Fruit fly (Drosophila melanogaster) whole organism, embryonic: ENCODE results near the gene CG6415.

Experiments used
- Ada2b ChIP-seq: fragments of 200-800 bp; sonication (Bioruptor generic); IDR thresholded peaks from 2 replicates; pipeline ENCODE4 v1.3.6; 2022; ENCODE audit warnings: missing biosample characterization, missing genetic modification characterization
- Aef1 ChIP-seq: fragments of 200-800 bp; sonication (Bioruptor generic); IDR thresholded peaks from 3 replicates; pipeline ENCODE4 v1.3.6; 2022; ENCODE audit warnings: missing biosample characterization, missing genetic modification characterization
- Antp ChIP-seq: fragments of 200-800 bp; sonication (Bioruptor generic); optimal IDR thresholded peaks from 3 replicates; lab custom pipeline; 2016; ENCODE audit warnings: missing biosample characterization, missing genetic modification characterization
- Awh ChIP-seq: fragments of 200-800 bp; sonication (Bioruptor generic); IDR thresholded peaks from 2 replicates; pipeline ENCODE4, ENCODE4 v1.3.6; 2022; ENCODE audit warnings: missing biosample characterization, missing genetic modification characterization
- B-H2 ChIP-seq: fragments of 200-800 bp; sonication (Bioruptor generic); optimal IDR thresholded peaks from 2 replicates; lab custom pipeline; 2018; ENCODE audit warnings: missing biosample characterization, mild to moderate bottlenecking, missing genetic modification characterization
- CG10462 ChIP-seq: fragments of 200-800 bp; sonication (Bioruptor generic); optimal IDR thresholded peaks from 2 replicates; lab custom pipeline; 2016; ENCODE audit warnings: missing biosample characterization, missing genetic modification characterization
- CG11456 ChIP-seq: fragments of 200-800 bp; sonication (Bioruptor generic); IDR thresholded peaks from 3 replicates; pipeline ENCODE4 v1.3.6; 2022; ENCODE audit warnings: missing biosample characterization, missing genetic modification characterization
- CG15514 ChIP-seq: fragments of 200-800 bp; sonication (Bioruptor generic); optimal IDR thresholded peaks from 3 replicates; lab custom pipeline; 2017; ENCODE audit warnings: missing biosample characterization, missing genetic modification characterization, mild to moderate bottlenecking, moderate library complexity, missing genetic modification reagents
- CG1647 ChIP-seq: fragments of 200-800 bp; sonication (Bioruptor generic); optimal IDR thresholded peaks from 3 replicates; lab custom pipeline; 2016; ENCODE audit warnings: missing biosample characterization, missing genetic modification characterization
- CG17359 ChIP-seq: fragments of 200-800 bp; sonication (Bioruptor generic); optimal IDR thresholded peaks from 3 replicates; lab custom pipeline; 2018; ENCODE audit warnings: missing biosample characterization, mild to moderate bottlenecking, missing genetic modification characterization, moderate library complexity
- CG2129 ChIP-seq: fragments of 200-800 bp; sonication (Bioruptor generic); IDR thresholded peaks from 2 replicates; pipeline ENCODE4 v1.3.6; 2022; ENCODE audit warnings: missing biosample characterization, missing genetic modification characterization; ENCODE audit not compliant: partially characterized antibody
- CG2875 ChIP-seq: fragments of 200-800 bp; sonication (Bioruptor generic); optimal IDR thresholded peaks from 2 replicates; lab custom pipeline; 2017; ENCODE audit warnings: missing biosample characterization, mild to moderate bottlenecking, missing genetic modification characterization, missing genetic modification reagents
- CG30403 ChIP-seq: fragments of 200-800 bp; sonication (Bioruptor generic); optimal IDR thresholded peaks from 3 replicates; lab custom pipeline; 2016; ENCODE audit warnings: missing biosample characterization, missing genetic modification characterization
- CG3838 ChIP-seq: fragments of 200-800 bp; sonication (Bioruptor generic); optimal IDR thresholded peaks from 3 replicates; lab custom pipeline; 2016; ENCODE audit warnings: missing biosample characterization, missing genetic modification characterization
- CG4404 ChIP-seq: fragments of 200-800 bp; sonication (Bioruptor generic); IDR thresholded peaks from 2 replicates; pipeline ENCODE4 v1.3.6; 2022; ENCODE audit warnings: missing biosample characterization, missing genetic modification characterization
- CG4707 ChIP-seq: fragments of 200-800 bp; sonication (Bioruptor generic); optimal IDR thresholded peaks from 2 replicates; lab custom pipeline; 2018; ENCODE audit warnings: missing biosample characterization, mild to moderate bottlenecking, missing genetic modification characterization, moderate library complexity
- CG5953 ChIP-seq: fragments of 200-800 bp; sonication (Bioruptor generic); IDR thresholded peaks from 2 replicates; pipeline ENCODE4 v1.3.6; 2022; ENCODE audit warnings: missing biosample characterization, missing genetic modification characterization
- CG6272 ChIP-seq: fragments of 200-800 bp; sonication (Bioruptor generic); IDR thresholded peaks from 2 replicates; pipeline ENCODE4 v1.3.6; 2022; ENCODE audit warnings: missing biosample characterization, missing genetic modification characterization
- CG9727 ChIP-seq: fragments of 200-800 bp; sonication (Bioruptor generic); optimal IDR thresholded peaks from 3 replicates; lab custom pipeline; 2017; ENCODE audit warnings: missing biosample characterization, mild to moderate bottlenecking, missing genetic modification characterization
- Dbx ChIP-seq: fragments of 200-800 bp; sonication (Bioruptor generic); IDR thresholded peaks from 3 replicates; pipeline ENCODE4 v1.3.6; 2022; ENCODE audit warnings: missing biosample characterization, missing genetic modification characterization
- Deaf1 ChIP-seq: fragments of 200-800 bp; optimal IDR thresholded peaks from 3 replicates; lab custom pipeline; 2019; ENCODE audit warnings: missing biosample characterization, mild to moderate bottlenecking, missing genetic modification characterization, moderate library complexity
- HLH54F ChIP-seq: fragments of 200-800 bp; sonication (Bioruptor generic); optimal IDR thresholded peaks from 3 replicates; lab custom pipeline; 2016; ENCODE audit warnings: missing biosample characterization, missing genetic modification characterization
- HLHmδ ChIP-seq: fragments of 200-800 bp; sonication (Bioruptor generic); optimal IDR thresholded peaks from 2 replicates; lab custom pipeline; 2018; ENCODE audit warnings: missing biosample characterization, mild to moderate bottlenecking, missing genetic modification characterization, moderate library complexity
- Hr51 ChIP-seq, 2 experiments: fragments of 200-800 bp; sonication (Bioruptor generic); optimal IDR thresholded peaks; 2 replicates in 1 of 2; 3 replicates in 1 of 2; lab custom pipeline; 2016 to 2018; ENCODE audit warnings: missing biosample characterization in 2 of 2, missing genetic modification characterization in 2 of 2, mild to moderate bottlenecking in 1 of 2, moderate library complexity in 1 of 2
- Mes4 ChIP-seq: fragments of 200-800 bp; sonication (Bioruptor generic); optimal IDR thresholded peaks from 2 replicates; lab custom pipeline; 2016; ENCODE audit warnings: missing biosample characterization, missing genetic modification characterization
- Myb ChIP-seq: fragments of 200-800 bp; sonication (Bioruptor generic); optimal IDR thresholded peaks from 2 replicates; lab custom pipeline; 2016; ENCODE audit warnings: missing biosample characterization, missing genetic modification characterization
- NfI ChIP-seq: fragments of 200-800 bp; sonication (Bioruptor generic); optimal IDR thresholded peaks from 3 replicates; lab custom pipeline; 2018; ENCODE audit warnings: missing biosample characterization, mild to moderate bottlenecking, missing genetic modification characterization, moderate library complexity
- Optix ChIP-seq: fragments of 200-800 bp; sonication (Bioruptor generic); IDR thresholded peaks from 3 replicates; pipeline ENCODE4 v1.3.6; 2022; ENCODE audit warnings: missing biosample characterization, missing genetic modification characterization
- al ChIP-seq: fragments of 200-800 bp; sonication (Bioruptor generic); IDR thresholded peaks from 2 replicates; pipeline ENCODE4 v1.3.6; 2022; ENCODE audit warnings: missing biosample characterization, missing genetic modification characterization
- ap ChIP-seq: fragments of 200-800 bp; sonication (Bioruptor generic); IDR thresholded peaks from 2 replicates; pipeline ENCODE4 v1.3.6; 2022; ENCODE audit warnings: missing biosample characterization, missing genetic modification characterization
- ara ChIP-seq: fragments of 200-800 bp; sonication (Bioruptor generic); IDR thresholded peaks from 2 replicates; pipeline ENCODE4 v1.3.6; 2022; ENCODE audit warnings: missing biosample characterization, missing genetic modification characterization
- bowl ChIP-seq: fragments of 200-800 bp; sonication (Bioruptor generic); IDR thresholded peaks from 2 replicates; pipeline ENCODE4 v1.3.6; 2022; ENCODE audit warnings: missing biosample characterization, missing genetic modification characterization
- cg ChIP-seq: fragments of 200-800 bp; sonication (Bioruptor generic); optimal IDR thresholded peaks from 3 replicates; lab custom pipeline; 2019; ENCODE audit warnings: missing biosample characterization, mild to moderate bottlenecking, missing genetic modification characterization, moderate library complexity
- ci ChIP-seq: fragments of 200-800 bp; sonication (Bioruptor generic); IDR thresholded peaks from 3 replicates; pipeline ENCODE4 v1.3.6; 2022; ENCODE audit warnings: missing biosample characterization, missing genetic modification characterization
- fru ChIP-seq: fragments of >200 bp; optimal IDR thresholded peaks from 2 replicates; lab custom pipeline; 2017
- hkb ChIP-seq, 2 experiments: fragments of 200-800 bp in 1 of 2; fragments of >200 bp in 1 of 2; sonication (Bioruptor generic) in 1 of 2; IDR thresholded peaks in 1 of 2; optimal IDR thresholded peaks in 1 of 2; 2 replicates each; pipeline versions ENCODE4 v1.3.6 to Lab custom; 2017 to 2022; ENCODE audit warnings: missing biosample characterization in 1 of 2, missing genetic modification characterization in 1 of 2
- ind ChIP-seq: fragments of 200-800 bp; sonication (Bioruptor generic); optimal IDR thresholded peaks from 3 replicates; lab custom pipeline; 2016; ENCODE audit warnings: missing biosample characterization, missing genetic modification characterization
- jigr1 ChIP-seq: fragments of 200-800 bp; sonication (Bioruptor generic); IDR thresholded peaks from 3 replicates; pipeline ENCODE4 v1.3.6; 2022; ENCODE audit warnings: missing biosample characterization, missing genetic modification characterization
- kah ChIP-seq: fragments of 200-800 bp; sonication (Bioruptor generic); optimal IDR thresholded peaks from 2 replicates; lab custom pipeline; 2018; ENCODE audit warnings: missing biosample characterization, mild to moderate bottlenecking, missing genetic modification characterization
- klu ChIP-seq: fragments of 200-800 bp; sonication (Bioruptor generic); IDR thresholded peaks from 2 replicates; pipeline ENCODE4 v1.3.6; 2022; ENCODE audit warnings: missing biosample characterization, missing genetic modification characterization
- oc ChIP-seq: fragments of 200-800 bp; sonication (Bioruptor generic); optimal IDR thresholded peaks from 2 replicates; lab custom pipeline; 2018; ENCODE audit warnings: missing biosample characterization, mild to moderate bottlenecking, missing genetic modification characterization, moderate library complexity
- pho ChIP-seq: fragments of 200-800 bp; sonication (Bioruptor generic); optimal IDR thresholded peaks from 2 replicates; lab custom pipeline; 2016; ENCODE audit warnings: missing biosample characterization, missing genetic modification characterization
- pita ChIP-seq: fragments of 200-800 bp; sonication (Bioruptor generic); optimal IDR thresholded peaks from 2 replicates; lab custom pipeline; 2017; ENCODE audit warnings: missing biosample characterization, mild to moderate bottlenecking, missing genetic modification characterization
- rib ChIP-seq: fragments of 200-800 bp; sonication (Bioruptor generic); IDR thresholded peaks from 2 replicates; pipeline ENCODE4 v1.3.6; 2022; ENCODE audit warnings: missing biosample characterization, missing genetic modification characterization
- sens ChIP-seq: fragments of 200-800 bp; sonication (Bioruptor generic); peaks from one replicate; lab custom pipeline; 2016; ENCODE audit warnings: missing biosample characterization, missing genetic modification characterization
- seq ChIP-seq: fragments of 200-800 bp; sonication (Bioruptor generic); IDR thresholded peaks from 2 replicates; pipeline ENCODE4 v1.3.6; 2022; ENCODE audit warnings: missing biosample characterization, missing genetic modification characterization
- slp2 ChIP-seq: fragments of 200-800 bp; sonication (Bioruptor generic); optimal IDR thresholded peaks from 2 replicates; lab custom pipeline; 2016; ENCODE audit warnings: missing biosample characterization, missing genetic modification characterization
- so ChIP-seq: fragments of 200-800 bp; sonication (Bioruptor generic); IDR thresholded peaks from 3 replicates; pipeline ENCODE4 v1.3.6; 2022; ENCODE audit warnings: missing biosample characterization, missing genetic modification characterization
- sob ChIP-seq: fragments of 200-800 bp; sonication (Bioruptor generic); IDR thresholded peaks from 2 replicates; pipeline ENCODE4 v1.3.6; 2022; ENCODE audit warnings: missing biosample characterization, missing genetic modification characterization
- sug ChIP-seq: fragments of 200-800 bp; optimal IDR thresholded peaks from 2 replicates; lab custom pipeline; 2019; ENCODE audit warnings: missing biosample characterization, mild to moderate bottlenecking, missing genetic modification characterization, moderate library complexity
- vnd ChIP-seq: fragments of 200-800 bp; sonication (Bioruptor generic); IDR thresholded peaks from 3 replicates; pipeline ENCODE4 v1.3.6; 2022; ENCODE audit warnings: missing biosample characterization, missing genetic modification characterization; ENCODE audit not compliant: partially characterized antibody
- wor ChIP-seq: fragments of 200-800 bp; sonication (Bioruptor generic); IDR thresholded peaks from 2 replicates; pipeline ENCODE4 v1.3.6; 2022; ENCODE audit warnings: missing biosample characterization, missing genetic modification characterization

The CG6415 gene

DNA sequence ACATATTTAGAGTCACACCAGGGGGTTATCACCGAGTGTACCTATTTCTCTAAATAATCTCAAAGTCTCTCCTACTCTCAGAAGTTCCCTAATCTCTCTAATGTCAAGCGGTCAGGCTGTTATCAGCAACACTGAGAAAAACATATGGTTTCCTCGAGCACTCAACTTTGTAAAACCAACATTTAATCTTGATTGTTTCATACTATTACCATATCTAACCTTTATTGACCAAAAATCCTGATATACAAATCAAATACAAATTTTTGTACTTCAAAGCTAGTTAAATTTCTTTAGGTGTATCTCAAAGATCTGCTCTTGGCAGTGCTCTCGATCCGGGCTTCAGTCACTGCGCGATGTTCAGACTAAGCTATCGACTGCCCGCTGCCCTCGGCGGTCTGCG, at the start of gene CG6415 (continued):
- TF ChIP-seq sens (GFP tag; lab: Kevin White, UChicago), result peak; percentile 94
- peak; percentile 36 for TF ChIP-seq HLH54F (GFP tag; lab: Kevin White, UChicago)
- no peak for TF ChIP-seq Dbx (GFP tag; lab: Robert Waterston, UW)
- no peak for TF ChIP-seq hkb (optimal IDR thresholded peaks at IDR 0.05; lab: Kevin White, UChicago)
- TF ChIP-seq hkb (GFP tag; IDR thresholded peaks at IDR 0.05; lab: Robert Waterston, UW), result peak; percentile 65
- TF ChIP-seq pho (GFP tag; lab: Kevin White, UChicago), result peak; percentile 54
- TF ChIP-seq slp2 (GFP tag; lab: Kevin White, UChicago), result peak; percentile 52
- TF ChIP-seq Deaf1, result no peak
- TF ChIP-seq CG1647 (GFP tag; lab: Kevin White, UChicago), result peak; percentile 25
- peak; percentile 60 for TF ChIP-seq CG2875 (GFP tag; lab: Kevin White, UChicago)
- TF ChIP-seq sob (GFP tag; lab: Robert Waterston, UW), result peak; percentile 80
- 0 out of 2 replicates have a peak, but pooled peaks have one; percentile 45 for TF ChIP-seq ap (GFP tag; lab: Robert Waterston, UW)
- TF ChIP-seq fru, result no peak
- no peak for TF ChIP-seq CG5953
- peak; percentile 44 for TF ChIP-seq CG15514 (GFP tag; lab: Kevin White, UChicago)
- TF ChIP-seq CG4404 (GFP tag; lab: Robert Waterston, UW), result peak; percentile 66
- no peak for TF ChIP-seq pita (GFP tag; lab: Kevin White, UChicago)
- no peak for TF ChIP-seq CG4707 (GFP tag; lab: Kevin White, UChicago)
- peak; percentile 60 for TF ChIP-seq NfI
- TF ChIP-seq klu (GFP tag; lab: Robert Waterston, UW), result no peak; the same call in 1 of the 2 replicates
- TF ChIP-seq Antp (GFP tag; lab: Kevin White, UChicago), result peak; percentile 56
- TF ChIP-seq so (GFP tag; lab: Robert Waterston, UW), result peak; percentile 76
- TF ChIP-seq wor, result 0 out of 2 replicates have a peak, but pooled peaks have one; percentile 30
- peak; percentile 42; the same call in 1 of the 3 replicates for TF ChIP-seq Optix
- TF ChIP-seq ara (GFP tag; lab: Robert Waterston, UW), result peak; percentile 75
- peak; percentile 46; the same call in 1 of the 2 replicates for TF ChIP-seq Ada2b
- TF ChIP-seq jigr1 (GFP tag; lab: Robert Waterston, UW), result no peak
- TF ChIP-seq Awh (GFP tag; lab: Robert Waterston, UW), result peak; percentile 76
- peak; percentile 51 for TF ChIP-seq oc (tag; lab: Kevin White, UChicago)
- TF ChIP-seq al (GFP tag; lab: Robert Waterston, UW), result peak; percentile 32; the same call in 1 of the 2 replicates
- peak; percentile 77 for TF ChIP-seq CG17359
- peak; percentile 86 for TF ChIP-seq ci (GFP tag; lab: Robert Waterston, UW)
- no peak for TF ChIP-seq HLHmδ (GFP tag; lab: Kevin White, UChicago)
- TF ChIP-seq CG3838 (GFP tag; lab: Kevin White, UChicago), result no peak
- TF ChIP-seq CG2129 (GFP tag; lab: Robert Waterston, UW), result no peak
- TF ChIP-seq Mes4, result peak; percentile 54
- TF ChIP-seq cg (GFP tag; lab: Kevin White, UChicago), result no peak
- peak; percentile 78 for TF ChIP-seq CG9727 (GFP tag; lab: Kevin White, UChicago)
- peak; percentile 68 for TF ChIP-seq Aef1 (GFP tag; lab: Robert Waterston, UW)
- peak; percentile 92 for TF ChIP-seq sug (tag; lab: Kevin White, UChicago)
- no peak for TF ChIP-seq rib (GFP tag; lab: Robert Waterston, UW)
- TF ChIP-seq CG30403, result peak; percentile 69
- no peak for TF ChIP-seq B-H2 (GFP tag; lab: Kevin White, UChicago)
- TF ChIP-seq bowl, result no peak
- peak; percentile 63 for TF ChIP-seq CG6272 (GFP tag; lab: Robert Waterston, UW)
- TF ChIP-seq Hr51 (GFP tag; optimal IDR thresholded peaks at IDR 0.05; lab: Kevin White, UChicago), result peak in 1 of 2 experiments; percentile 63
- TF ChIP-seq CG11456 (GFP tag; lab: Robert Waterston, UW), result peak; percentile 78
- peak; percentile 21 for TF ChIP-seq kah (GFP tag; lab: Kevin White, UChicago)
- peak; percentile 74 for TF ChIP-seq ind (GFP tag; lab: Kevin White, UChicago)
- TF ChIP-seq vnd, result no peak
- peak; percentile 51 for TF ChIP-seq CG10462 (GFP tag; lab: Kevin White, UChicago)
- peak; percentile 45 for TF ChIP-seq Myb (GFP tag; lab: Kevin White, UChicago)
- TF ChIP-seq seq (GFP tag; lab: Robert Waterston, UW), result peak; percentile 73
